Worm (Caenorhabditis elegans): ENCODE measurements around the gene pnn-1.

ce11 chrV:12933654-12934053, 37.3 kb upstream of the pnn-1 start:
- TF ChIP-seq ets-7 (tag; optimal IDR thresholded peaks at IDR 0.05) (no peak), tra-4 (tag; optimal IDR thresholded peaks at IDR 0.05) (no peak), F13C5.2 (tag; optimal IDR thresholded peaks at IDR 0.05) (no peak), ama-1 (optimal IDR thresholded peaks at IDR 0.05) (no peak)

Measured in whole organism, early embryonic.